Worm (Caenorhabditis elegans) whole organism, L1 larva: Measurements from ENCODE around the gene C44H4.6.
A peak's percentile ranks its signal among the peaks of the same experiment; 100 is the strongest.

Experiments used
- C04F5.9 ChIP-seq: sonication (generic microtip); optimal IDR thresholded peaks from 2 replicates; lab custom pipeline; 2016; ENCODE audit warnings: missing genetic modification characterization, missing compliant biosample characterization
- C34B4.2 ChIP-seq: sonication (generic microtip); optimal IDR thresholded peaks from 2 replicates; lab custom pipeline; 2017; ENCODE audit warnings: mild to moderate bottlenecking, missing genetic modification characterization, missing compliant biosample characterization
- aha-1 ChIP-seq: fragments of 150-350 bp; optimal IDR thresholded peaks from 2 replicates; lab custom pipeline; 2014; ENCODE audit warnings: missing biosample characterization, missing genetic modification characterization
- blmp-1 ChIP-seq: fragments of 150-350 bp; optimal IDR thresholded peaks from 2 replicates; lab custom pipeline; 2014; ENCODE audit warnings: missing biosample characterization, missing genetic modification characterization
- ceh-63 ChIP-seq: fragments of 200-800 bp; sonication (Bioruptor generic); optimal IDR thresholded peaks from 2 replicates; lab custom pipeline; 2018; ENCODE audit warnings: mild to moderate bottlenecking, missing genetic modification characterization, missing compliant biosample characterization
- ceh-8 ChIP-seq: fragments of 200-800 bp; sonication (Bioruptor generic); optimal IDR thresholded peaks from 2 replicates; lab custom pipeline; 2018; ENCODE audit warnings: mild to moderate bottlenecking, missing genetic modification characterization, moderate library complexity, missing compliant biosample characterization
- ceh-82 ChIP-seq, 3 experiments: fragments of 150-350 bp in 1 of 3; sonication (generic microtip) in 2 of 3; optimal IDR thresholded peaks; 2 replicates each; lab custom pipeline; 2014 to 2017; ENCODE audit warnings: missing biosample characterization in 3 of 3, missing genetic modification characterization in 3 of 3
- ceh-90 ChIP-seq: sonication (generic microtip); optimal IDR thresholded peaks from 2 replicates; lab custom pipeline; 2016; ENCODE audit warnings: missing genetic modification characterization, missing compliant biosample characterization
- ces-1 ChIP-seq: fragments of 150-350 bp; optimal IDR thresholded peaks from 2 replicates; lab custom pipeline; 2014; ENCODE audit warnings: missing biosample characterization, missing genetic modification reagents, missing genetic modification characterization
- dsc-1 ChIP-seq: sonication (generic microtip); optimal IDR thresholded peaks from 2 replicates; lab custom pipeline; 2016; ENCODE audit warnings: mild to moderate bottlenecking, missing genetic modification characterization, missing compliant biosample characterization
- efl-1 ChIP-seq, 4 experiments: fragments of 150-350 bp; optimal IDR thresholded peaks in 3 of 4; peaks in 1 of 4; 1 replicate in 1 of 4; 2 replicates in 3 of 4; lab custom pipeline; 2014; ENCODE audit warnings: missing biosample characterization in 2 of 4, missing genetic modification characterization in 2 of 4, missing genetic modification reagents in 2 of 4
- efl-3 ChIP-seq: fragments of 200-800 bp; sonication (Bioruptor generic); optimal IDR thresholded peaks from 2 replicates; lab custom pipeline; 2018; ENCODE audit warnings: mild to moderate bottlenecking, missing genetic modification characterization, missing compliant biosample characterization
- egl-27 ChIP-seq, 2 experiments: fragments of 150-350 bp in 1 of 2; sonication (generic microtip); optimal IDR thresholded peaks; 3 replicates each; lab custom pipeline; 2017 to 2018; ENCODE audit warnings: missing biosample characterization in 2 of 2, missing genetic modification characterization in 2 of 2, missing genetic modification reagents in 2 of 2
- fkh-10 ChIP-seq: sonication (generic microtip); optimal IDR thresholded peaks from 2 replicates; lab custom pipeline; 2017; ENCODE audit warnings: missing biosample characterization, missing genetic modification reagents, missing genetic modification characterization
- fkh-4 ChIP-seq: sonication (generic microtip); optimal IDR thresholded peaks from 2 replicates; lab custom pipeline; 2016; ENCODE audit warnings: missing compliant biosample characterization, missing genetic modification characterization, borderline replicate concordance
- fkh-8 ChIP-seq: sonication (generic microtip); optimal IDR thresholded peaks from 2 replicates; lab custom pipeline; 2016; ENCODE audit warnings: mild to moderate bottlenecking, missing genetic modification characterization, missing compliant biosample characterization
- fos-1 ChIP-seq: fragments of 150-350 bp; optimal IDR thresholded peaks from 2 replicates; lab custom pipeline; 2014; ENCODE audit warnings: missing biosample characterization, missing genetic modification characterization
- grh-1 ChIP-seq: fragments of 200-800 bp; sonication (Bioruptor generic); IDR thresholded peaks from 2 replicates; pipeline ENCODE4 v1.3.6; 2022; ENCODE audit warnings: missing genetic modification reagents, missing genetic modification characterization, missing compliant biosample characterization
- isw-1 ChIP-seq: fragments of 200-800 bp; sonication (Bioruptor generic); IDR thresholded peaks from 2 replicates; pipeline ENCODE4 v1.3.6; 2022; ENCODE audit warnings: missing genetic modification characterization, missing compliant biosample characterization
- lin-14 ChIP-seq: fragments of 200-800 bp; sonication (Bioruptor generic); optimal IDR thresholded peaks from 2 replicates; lab custom pipeline; 2018; ENCODE audit warnings: mild to moderate bottlenecking, missing genetic modification characterization, moderate library complexity, missing compliant biosample characterization
- lin-35 ChIP-seq, 2 experiments: fragments of 150-350 bp; optimal IDR thresholded peaks; 2 replicates each; lab custom pipeline; 2014; ENCODE audit warnings: missing biosample characterization in 2 of 2, missing genetic modification characterization in 2 of 2, missing genetic modification reagents in 2 of 2
- lin-39 ChIP-seq: fragments of 150-350 bp; optimal IDR thresholded peaks from 2 replicates; lab custom pipeline; 2014; ENCODE audit warnings: missing biosample characterization, missing genetic modification reagents, missing genetic modification characterization
- lir-3 ChIP-seq: sonication (generic microtip); optimal IDR thresholded peaks from 2 replicates; lab custom pipeline; 2016; ENCODE audit warnings: mild to moderate bottlenecking, missing genetic modification characterization, moderate library complexity, missing compliant biosample characterization; ENCODE audit not compliant: poor library complexity
- lsy-2 ChIP-seq, 2 experiments: fragments of 150-350 bp; optimal IDR thresholded peaks; 2 replicates each; lab custom pipeline; 2014; ENCODE audit warnings: missing biosample characterization in 2 of 2, missing genetic modification characterization in 2 of 2
- mab-9 ChIP-seq: fragments of 200-800 bp; sonication (Bioruptor generic); IDR thresholded peaks from 2 replicates; pipeline ENCODE4 v1.3.6; 2022; ENCODE audit warnings: missing genetic modification reagents, missing genetic modification characterization, missing compliant biosample characterization
- mdl-1 ChIP-seq, 2 experiments: fragments of 150-350 bp; optimal IDR thresholded peaks; 2 replicates each; lab custom pipeline; 2014 to 2017; ENCODE audit warnings: missing biosample characterization in 2 of 2, missing genetic modification characterization in 2 of 2, inconsistent platforms in 1 of 2
- nhr-20 ChIP-seq: sonication (generic microtip); optimal IDR thresholded peaks from 2 replicates; lab custom pipeline; 2016; ENCODE audit warnings: mild to moderate bottlenecking, missing genetic modification characterization, missing compliant biosample characterization
- nhr-237 ChIP-seq: fragments of 150-350 bp; optimal IDR thresholded peaks from 2 replicates; lab custom pipeline; 2014; ENCODE audit warnings: missing biosample characterization, missing genetic modification characterization
- nhr-47 ChIP-seq: sonication (generic microtip); optimal IDR thresholded peaks from 2 replicates; lab custom pipeline; 2016; ENCODE audit warnings: mild to moderate bottlenecking, missing genetic modification characterization, moderate library complexity, missing compliant biosample characterization
- nhr-71 ChIP-seq: sonication (generic microtip); optimal IDR thresholded peaks from 2 replicates; lab custom pipeline; 2016; ENCODE audit warnings: mild to moderate bottlenecking, missing genetic modification characterization, moderate library complexity, missing compliant biosample characterization
- nhr-84 ChIP-seq: sonication (generic microtip); optimal IDR thresholded peaks from 2 replicates; lab custom pipeline; 2017; ENCODE audit warnings: missing biosample characterization, missing genetic modification characterization
- nhr-85 ChIP-seq: sonication (generic microtip); peaks from one replicate; lab custom pipeline; 2016; ENCODE audit warnings: missing genetic modification characterization, inconsistent platforms, missing compliant biosample characterization
- pax-3 ChIP-seq: fragments of 200-800 bp; sonication (Bioruptor generic); optimal IDR thresholded peaks from 2 replicates; lab custom pipeline; 2018; ENCODE audit warnings: mild to moderate bottlenecking, missing genetic modification characterization, moderate library complexity, missing compliant biosample characterization
- rnt-1 ChIP-seq: sonication (generic microtip); optimal IDR thresholded peaks from 2 replicates; lab custom pipeline; 2016; ENCODE audit warnings: mild to moderate bottlenecking, missing genetic modification characterization, moderate library complexity, missing compliant biosample characterization
- snpc-4 ChIP-seq: fragments of 150-350 bp; optimal IDR thresholded peaks from 2 replicates; lab custom pipeline; 2014; ENCODE audit warnings: missing biosample characterization, missing genetic modification characterization
- snu-23 ChIP-seq: sonication (generic microtip); optimal IDR thresholded peaks from 2 replicates; lab custom pipeline; 2016; ENCODE audit warnings: missing genetic modification characterization, missing compliant biosample characterization
- sptf-1 ChIP-seq: fragments of 150-350 bp; optimal IDR thresholded peaks from 2 replicates; lab custom pipeline; 2014; ENCODE audit warnings: missing biosample characterization, missing genetic modification characterization
- swsn-7 ChIP-seq: sonication (generic microtip); optimal IDR thresholded peaks from 2 replicates; lab custom pipeline; 2016; ENCODE audit warnings: missing genetic modification characterization, missing compliant biosample characterization
- unc-62 ChIP-seq: fragments of 150-350 bp; optimal IDR thresholded peaks from 2 replicates; lab custom pipeline; 2014; ENCODE audit warnings: missing biosample characterization, missing genetic modification reagents, missing genetic modification characterization
- unc-86 ChIP-seq: sonication (generic microtip); optimal IDR thresholded peaks from 2 replicates; lab custom pipeline; 2016; ENCODE audit warnings: missing genetic modification characterization, missing compliant biosample characterization
- unc-98 ChIP-seq: fragments of 200-800 bp; sonication (Bioruptor generic); IDR thresholded peaks from 2 replicates; pipeline ENCODE4 v1.3.6; 2022; ENCODE audit warnings: missing genetic modification characterization, missing compliant biosample characterization
- vab-15 ChIP-seq: sonication (generic microtip); optimal IDR thresholded peaks from 2 replicates; lab custom pipeline; 2017; ENCODE audit warnings: missing genotype, mild to moderate bottlenecking, missing genetic modification characterization, missing compliant biosample characterization
- xbp-1 ChIP-seq: sonication (generic microtip); optimal IDR thresholded peaks from 2 replicates; lab custom pipeline; 2016; ENCODE audit warnings: missing genetic modification characterization, missing compliant biosample characterization
- zag-1 ChIP-seq: fragments of 150-350 bp; optimal IDR thresholded peaks from 2 replicates; lab custom pipeline; 2014; ENCODE audit warnings: missing biosample characterization, missing genetic modification characterization
- zip-4 ChIP-seq: fragments of 200-800 bp; sonication (Bioruptor generic); optimal IDR thresholded peaks from 2 replicates; lab custom pipeline; 2018; ENCODE audit warnings: mild to moderate bottlenecking, missing genetic modification characterization, moderate library complexity, missing compliant biosample characterization

The C44H4.6 gene

ce11 chrX:14610093-14610763 lies 11.1 kb upstream of the C44H4.6 start:
- TF ChIP-seq nhr-20 (tag; lab: Kevin White, UChicago): peak; percentile 37
- TF ChIP-seq dsc-1 (tag; lab: Kevin White, UChicago): peak; percentile 29
- peak; percentile 38 for TF ChIP-seq xbp-1 (tag; lab: Kevin White, UChicago)
- peak; percentile 86 for TF ChIP-seq lin-14 (GFP tag; lab: Kevin White, UChicago)
- TF ChIP-seq snpc-4: no peak
- TF ChIP-seq nhr-85 (tag; lab: Kevin White, UChicago): peak; percentile 76
- peak; percentile 53 for TF ChIP-seq fkh-8
- TF ChIP-seq ces-1 (GFP tag; lab: Kevin White, UChicago): no peak
- peak in 1 of 2 experiments; percentile 72 for TF ChIP-seq efl-1 (optimal IDR thresholded peaks at IDR 0.05; lab: Kevin White, UChicago)
- TF ChIP-seq efl-1 (GFP tag; optimal IDR thresholded peaks at IDR 0.05 in 1 of 2; lab: Kevin White, UChicago): no peak
- TF ChIP-seq grh-1: peak; percentile 32; the same call in 1 of the 2 replicates
- TF ChIP-seq swsn-7 (tag; lab: Kevin White, UChicago): peak; percentile 47
- TF ChIP-seq ceh-63 (GFP tag; lab: Kevin White, UChicago): no peak
- no peak for TF ChIP-seq mab-9
- peak; percentile 17 for TF ChIP-seq ceh-8 (GFP tag; lab: Kevin White, UChicago)
- TF ChIP-seq mdl-1 (tag; optimal IDR thresholded peaks at IDR 0.05; lab: Kevin White, UChicago): peak in 1 of 2 experiments; percentile 66
- no peak for TF ChIP-seq unc-98 (GFP tag; lab: Robert Waterston, UW)
- peak; percentile 23 for TF ChIP-seq isw-1 (GFP tag; lab: Robert Waterston, UW)
- peak; percentile 25 to 49 for TF ChIP-seq lin-35 (GFP tag; optimal IDR thresholded peaks at IDR 0.05; lab: Kevin White, UChicago)
- TF ChIP-seq ceh-82 (tag; optimal IDR thresholded peaks at IDR 0.05; lab: Kevin White, UChicago): peak; percentile 22 to 83 (median 61)
- TF ChIP-seq zag-1 (tag; lab: Kevin White, UChicago): no peak
- no peak for TF ChIP-seq C34B4.2
- no peak for TF ChIP-seq efl-3 (GFP tag; lab: Kevin White, UChicago)
- no peak for TF ChIP-seq pax-3 (tag; lab: Kevin White, UChicago)
- TF ChIP-seq rnt-1 (tag; lab: Kevin White, UChicago): peak; percentile 44
- TF ChIP-seq unc-86 (tag; lab: Kevin White, UChicago): peak; percentile 46
- peak; percentile 59 for TF ChIP-seq nhr-47 (tag; lab: Kevin White, UChicago)
- TF ChIP-seq nhr-71 (tag; lab: Kevin White, UChicago): peak; percentile 68
- TF ChIP-seq snu-23 (GFP tag; lab: Kevin White, UChicago): peak; percentile 83
- TF ChIP-seq egl-27 (tag; optimal IDR thresholded peaks at IDR 0.05; lab: Kevin White, UChicago): no peak
- no peak for TF ChIP-seq zip-4 (GFP tag; lab: Kevin White, UChicago)
- TF ChIP-seq, all 84 proteins: peak for 19

ce11 chrX:14607770-14608169 lies 8.6 kb upstream of the C44H4.6 start:
- TF ChIP-seq grh-1: no peak
- TF ChIP-seq isw-1 (GFP tag; lab: Robert Waterston, UW): no peak
- no peak for TF ChIP-seq fos-1 (tag; lab: Kevin White, UChicago)
- no peak for TF ChIP-seq zip-4 (GFP tag; lab: Kevin White, UChicago)
- TF ChIP-seq ceh-90 (tag; lab: Kevin White, UChicago): no peak
- TF ChIP-seq vab-15 (tag; lab: Kevin White, UChicago): no peak
- TF ChIP-seq C04F5.9 (tag; lab: Kevin White, UChicago): no peak
- no peak for TF ChIP-seq blmp-1
- TF ChIP-seq ceh-63 (GFP tag; lab: Kevin White, UChicago): no peak
- no peak for TF ChIP-seq nhr-84 (tag; lab: Kevin White, UChicago)
- no peak for TF ChIP-seq unc-62 (GFP tag; lab: Kevin White, UChicago)
- TF ChIP-seq sptf-1 (tag; lab: Kevin White, UChicago): no peak
- no peak for TF ChIP-seq lin-39 (tag; lab: Kevin White, UChicago)
- TF ChIP-seq fkh-10: no peak
- TF ChIP-seq nhr-237 (tag; lab: Kevin White, UChicago): no peak
- no peak for TF ChIP-seq lir-3
- no peak for TF ChIP-seq aha-1 (tag; lab: Kevin White, UChicago)
- TF ChIP-seq lsy-2 (tag; optimal IDR thresholded peaks at IDR 0.05; lab: Kevin White, UChicago): no peak
- TF ChIP-seq fkh-4 (tag; lab: Kevin White, UChicago): no peak
